Worm (Caenorhabditis elegans) whole organism, late embryonic: ENCODE data around the gene C42D4.13.

ENCODE experiments used
- rnt-1 ChIP-seq: sonication (generic microtip); optimal IDR thresholded peaks from 2 replicates; lab custom pipeline; 2016; ENCODE audit warnings: missing genetic modification characterization, missing compliant biosample characterization
- ztf-16 ChIP-seq: sonication (generic microtip); optimal IDR thresholded peaks from 2 replicates; lab custom pipeline; 2017; ENCODE audit warnings: missing genetic modification characterization, missing compliant biosample characterization

DNA sequence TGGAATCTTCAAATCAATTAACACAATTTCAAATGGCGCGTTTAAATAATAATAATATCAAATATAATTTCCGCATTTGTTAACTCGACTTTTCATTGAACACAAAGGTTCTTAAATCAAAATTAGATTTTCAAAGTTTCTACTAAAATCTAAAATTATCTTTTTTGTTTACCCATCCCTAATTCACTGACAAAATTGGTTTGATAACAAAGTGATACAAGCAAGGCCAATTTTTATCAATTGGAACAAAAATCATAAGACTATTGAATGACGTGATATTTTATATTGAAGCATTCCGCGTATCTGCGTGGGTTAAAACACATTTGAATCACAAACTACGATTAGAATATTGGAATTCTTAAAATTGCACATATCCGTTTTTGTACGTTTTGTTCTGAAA, 2.5 kb upstream of the C42D4.13 start:
- TF ChIP-seq rnt-1 (tag; lab: Kevin White, UChicago) (no peak), ztf-16 (tag; lab: Kevin White, UChicago) (no peak)
